Fruit fly (Drosophila melanogaster): ENCODE results near the gene CG15394.

The CG15394 gene

dm6 chr2L:2577361-2577737 lies 14.3 kb upstream of the CG15394 start, which contains the start of gene Elba2:
Elba2 (plus strand) TSS chr2L:2577687.
- TF ChIP-seq lz (GFP tag; optimal IDR thresholded peaks at IDR 0.05), result no peak
- TF ChIP-seq pdm3 (GFP tag; optimal IDR thresholded peaks at IDR 0.05), result no peak
- no peak for TF ChIP-seq Sox102F (GFP tag; optimal IDR thresholded peaks at IDR 0.05)
- no peak for TF ChIP-seq CG11294 (GFP tag; IDR thresholded peaks at IDR 0.05)
- no peak for TF ChIP-seq CG8319 (GFP tag; optimal IDR thresholded peaks at IDR 0.05)
- no peak for TF ChIP-seq CG34406 (GFP tag; optimal IDR thresholded peaks at IDR 0.05)
- TF ChIP-seq Lpt (GFP tag; optimal IDR thresholded peaks at IDR 0.05), result no peak
- no peak for TF ChIP-seq eg (GFP tag; IDR thresholded peaks at IDR 0.05)
- no peak for TF ChIP-seq CG6808 (GFP tag; optimal IDR thresholded peaks at IDR 0.05)
- TF ChIP-seq CG16779 (tag; optimal IDR thresholded peaks at IDR 0.05), result no peak
- no peak for TF ChIP-seq CG10669 (GFP tag; optimal IDR thresholded peaks at IDR 0.05)

DNA sequence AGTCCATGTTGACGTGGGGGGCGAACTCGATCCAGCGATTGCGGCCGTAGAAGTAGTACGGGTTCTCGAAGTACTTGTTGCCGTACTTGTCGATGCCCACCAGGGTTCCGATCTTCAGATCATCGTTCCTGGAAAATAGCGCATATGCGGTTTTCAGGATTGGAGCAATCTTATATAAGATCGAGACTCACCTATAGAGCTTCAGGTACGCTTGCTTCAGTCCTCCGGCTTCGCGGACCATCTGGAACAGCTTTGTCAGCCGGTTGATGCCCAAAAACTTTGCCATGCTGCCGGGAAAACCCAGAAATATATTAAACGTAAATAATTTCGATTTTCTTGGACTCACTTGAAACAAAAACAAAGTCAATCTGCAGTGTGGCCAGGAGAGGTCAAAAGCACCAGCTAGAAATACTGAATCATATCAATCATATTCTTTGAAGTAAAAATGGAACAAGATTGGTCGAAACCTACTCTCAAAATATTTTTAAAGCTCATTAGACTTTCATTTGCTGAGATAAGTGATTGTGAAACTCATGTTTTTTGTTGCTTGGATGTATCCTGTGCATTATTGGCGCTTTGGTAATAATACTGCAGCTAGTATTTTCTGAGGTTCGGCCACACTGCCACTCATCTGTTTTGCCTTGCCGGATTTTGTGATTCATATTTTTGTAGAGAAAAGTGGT lies 11.9 kb upstream of the CG15394 start, which contains the start of the genes ND-B17.2 and Arpc5:
Gene ND-B17.2 (minus strand): TSS at position 504 of the 683 bp plus-strand sequence.
Gene Arpc5 (plus strand): TSS at position 624 of the 683 bp plus-strand sequence.
- TF ChIP-seq Ets21C (GFP tag; optimal IDR thresholded peaks at IDR 0.05) (peak; percentile 16), svp (GFP tag) (no peak), CG1621 (tag; optimal IDR thresholded peaks at IDR 0.05) (peak; percentile 33), Sox102F (GFP tag; optimal IDR thresholded peaks at IDR 0.05) (no peak), CG3032 (tag; optimal IDR thresholded peaks at IDR 0.05) (peak; percentile 26), Sox14 (GFP tag; optimal IDR thresholded peaks at IDR 0.05) (peak; percentile 58), CG31627 (GFP tag; optimal IDR thresholded peaks at IDR 0.05) (peak; percentile 3), esn (GFP tag; optimal IDR thresholded peaks at IDR 0.05) (peak; percentile 31), dac (GFP tag; optimal IDR thresholded peaks at IDR 0.05) (no peak), Hr39 (GFP tag; optimal IDR thresholded peaks at IDR 0.05) (peak; percentile 15), dsx (GFP tag; optimal IDR thresholded peaks at IDR 0.05; ENCODE audit: poor library complexity, severe bottlenecking) (no peak)

dm6 chr2L:2584461-2585056 lies 7.1 kb upstream of the CG15394 start:
- TF ChIP-seq OdsH (GFP tag; optimal IDR thresholded peaks at IDR 0.05), result no peak
- peak; percentile 19 for TF ChIP-seq Ets96B (tag; optimal IDR thresholded peaks at IDR 0.05)
- TF ChIP-seq CG4318 (GFP tag; optimal IDR thresholded peaks at IDR 0.05), result no peak
- TF ChIP-seq CG6163 (GFP tag; IDR thresholded peaks at IDR 0.05), result peak; percentile 45; the same call in 2 of the 3 replicates
- TF ChIP-seq CG7368 (GFP tag; optimal IDR thresholded peaks at IDR 0.05), result no peak
- peak; percentile 24 for TF ChIP-seq CG6854 (GFP tag; optimal IDR thresholded peaks at IDR 0.05)
- TF ChIP-seq Sox15 (GFP tag; optimal IDR thresholded peaks at IDR 0.05), result no peak
- TF ChIP-seq Eip78C (GFP tag), result peak; percentile 85
- peak; percentile 23 for TF ChIP-seq Hr39 (GFP tag; optimal IDR thresholded peaks at IDR 0.05)
- TF ChIP-seq CG15336 (GFP tag; IDR thresholded peaks at IDR 0.05), result peak; percentile 57
- TF ChIP-seq pdm3 (GFP tag; optimal IDR thresholded peaks at IDR 0.05), result no peak
- TF ChIP-seq CG1621 (tag; optimal IDR thresholded peaks at IDR 0.05), result peak; percentile 8
- peak; percentile 88 for TF ChIP-seq svp (GFP tag)
- TF ChIP-seq CG34406 (GFP tag; optimal IDR thresholded peaks at IDR 0.05), result peak; percentile 7
- no peak for TF ChIP-seq Eip93F (GFP tag; optimal IDR thresholded peaks at IDR 0.05)
- no peak for TF ChIP-seq CG32006 (GFP tag; optimal IDR thresholded peaks at IDR 0.05)
- no peak for TF ChIP-seq Hr38 (GFP tag; optimal IDR thresholded peaks at IDR 0.05)
- TF ChIP-seq achi (GFP tag; optimal IDR thresholded peaks at IDR 0.05), result peak; percentile 6
- no peak for TF ChIP-seq CG31627 (GFP tag; optimal IDR thresholded peaks at IDR 0.05)
- peak; percentile 8 for TF ChIP-seq CG6792 (GFP tag; optimal IDR thresholded peaks at IDR 0.05)
- TF ChIP-seq acj6 (GFP tag; optimal IDR thresholded peaks at IDR 0.05), result peak; percentile 17
- TF ChIP-seq CG6808 (GFP tag; optimal IDR thresholded peaks at IDR 0.05), result peak; percentile 59
- peak; percentile 30 for TF ChIP-seq topi (GFP tag; optimal IDR thresholded peaks at IDR 0.05)
- TF ChIP-seq eg (GFP tag; IDR thresholded peaks at IDR 0.05), result peak; percentile 47; the same call in 2 of the 3 replicates
- TF ChIP-seq CG8632 (GFP tag; optimal IDR thresholded peaks at IDR 0.05), result no peak
- peak; percentile 40 for TF ChIP-seq spab (GFP tag; optimal IDR thresholded peaks at IDR 0.05)
- TF ChIP-seq Sox14 (GFP tag; optimal IDR thresholded peaks at IDR 0.05), result peak; percentile 20
- no peak for TF ChIP-seq CG11762 (GFP tag; optimal IDR thresholded peaks at IDR 0.05; ENCODE audit: insufficient read depth)
- TF ChIP-seq lz (GFP tag; optimal IDR thresholded peaks at IDR 0.05), result peak; percentile 26
- no peak for TF ChIP-seq net (GFP tag; optimal IDR thresholded peaks at IDR 0.05)
- TF ChIP-seq cyc (GFP tag; optimal IDR thresholded peaks at IDR 0.05), result peak; percentile 24
- no peak for TF ChIP-seq CG8319 (GFP tag; optimal IDR thresholded peaks at IDR 0.05)
